Fruit fly (Drosophila melanogaster) whole organism, embryonic: ENCODE measurements around the gene CG6785.

ENCODE experiments used
- B-H2 ChIP-seq: fragments of 200-800 bp; sonication (Bioruptor generic); optimal IDR thresholded peaks from 2 replicates; lab custom pipeline; 2018; ENCODE audit warnings: missing biosample characterization, mild to moderate bottlenecking, missing genetic modification characterization
- CG4328 ChIP-seq: fragments of 200-800 bp; sonication (Bioruptor generic); optimal IDR thresholded peaks from 3 replicates; lab custom pipeline; 2017; ENCODE audit warnings: missing biosample characterization, missing genetic modification reagents, missing genetic modification characterization
- CG7556 ChIP-seq: fragments of 200-800 bp; sonication (Bioruptor generic); optimal IDR thresholded peaks from 2 replicates; lab custom pipeline; 2017; ENCODE audit warnings: missing biosample characterization, mild to moderate bottlenecking, missing genetic modification characterization
- CG8478 ChIP-seq: fragments of >200 bp; optimal IDR thresholded peaks from 2 replicates; lab custom pipeline; 2018
- HLH3B ChIP-seq: fragments of 200-800 bp; sonication (Bioruptor generic); IDR thresholded peaks from 2 replicates; pipeline ENCODE4 v1.3.6; 2022; ENCODE audit warnings: missing biosample characterization, missing genetic modification characterization
- Lhr ChIP-seq: fragments of 200-800 bp; sonication (Bioruptor generic); optimal IDR thresholded peaks from 3 replicates; lab custom pipeline; 2017; ENCODE audit warnings: mild to moderate bottlenecking, missing biosample characterization, missing genetic modification reagents, missing genetic modification characterization
- ato ChIP-seq: fragments of 200-800 bp; sonication (Bioruptor generic); IDR thresholded peaks from 2 replicates; pipeline ENCODE4 v1.3.6; 2022; ENCODE audit warnings: missing biosample characterization, missing genetic modification characterization; ENCODE audit not compliant: partially characterized antibody
- br ChIP-seq: fragments of >200 bp; optimal IDR thresholded peaks from 2 replicates; lab custom pipeline; 2017
- caup ChIP-seq: fragments of 200-800 bp; sonication (Bioruptor generic); optimal IDR thresholded peaks from 3 replicates; lab custom pipeline; 2017; ENCODE audit warnings: missing biosample characterization, mild to moderate bottlenecking, missing genetic modification characterization, moderate library complexity; ENCODE audit not compliant: severe bottlenecking
- dm ChIP-seq: fragments of 200-800 bp; sonication (Bioruptor generic); optimal IDR thresholded peaks from 3 replicates; lab custom pipeline; 2016; ENCODE audit warnings: missing biosample characterization, missing genetic modification characterization
- exex ChIP-seq: fragments of 200-800 bp; sonication (Bioruptor generic); optimal IDR thresholded peaks from 4 replicates; lab custom pipeline; 2018; ENCODE audit warnings: missing biosample characterization, mild to moderate bottlenecking, missing genetic modification characterization, moderate library complexity
- nau ChIP-seq: fragments of 200-800 bp; sonication (Bioruptor generic); optimal IDR thresholded peaks from 3 replicates; lab custom pipeline; 2017; ENCODE audit warnings: missing biosample characterization, mild to moderate bottlenecking, missing genetic modification characterization, missing genetic modification reagents
- org-1 ChIP-seq: fragments of 200-800 bp; sonication (Bioruptor generic); optimal IDR thresholded peaks from 2 replicates; lab custom pipeline; 2017; ENCODE audit warnings: missing biosample characterization, missing genetic modification characterization

DNA sequence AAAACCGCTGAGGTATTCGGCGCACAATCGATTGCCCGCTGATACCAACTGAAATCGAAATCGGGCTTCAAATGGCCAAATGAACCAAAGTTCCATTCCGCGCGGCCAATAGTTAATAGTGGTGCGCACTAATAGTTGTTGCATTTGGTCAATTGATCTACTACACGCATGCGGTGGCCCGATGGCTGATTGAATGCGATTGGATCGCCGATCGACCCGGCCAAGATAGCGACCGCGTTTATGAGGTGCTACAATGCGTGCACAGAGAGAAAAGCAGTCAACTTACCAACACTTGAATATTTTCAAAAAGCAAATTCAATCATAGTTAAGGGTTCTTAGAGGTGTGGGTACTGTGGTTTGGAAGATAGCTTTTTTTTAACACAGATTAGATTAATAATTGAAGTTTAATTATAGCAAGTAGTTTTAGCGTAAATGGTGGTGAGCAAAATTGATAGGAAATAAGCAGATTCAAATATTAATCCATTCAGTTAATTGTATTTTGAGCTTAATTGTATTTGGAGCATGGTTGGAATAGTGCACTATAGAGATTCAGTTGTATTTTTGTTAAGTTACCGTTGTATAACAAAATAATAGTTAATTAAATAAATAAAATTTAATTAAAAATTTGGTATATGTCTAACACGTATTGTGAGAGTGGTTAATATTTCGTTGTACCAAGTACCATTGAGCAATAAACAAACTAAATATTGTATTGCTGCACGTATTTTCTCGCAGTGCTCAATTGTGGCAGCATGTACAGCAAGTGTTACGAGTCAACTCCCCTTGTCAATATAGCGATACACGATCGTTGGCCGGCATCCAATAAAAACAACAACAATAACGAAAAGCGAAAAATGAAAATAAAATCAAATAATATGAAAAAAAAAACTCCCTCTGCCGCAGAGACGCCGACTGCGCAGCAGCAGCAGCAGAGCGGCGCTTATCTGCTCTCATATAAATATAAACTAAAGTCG lies 18.3 kb downstream of the CG6785 start:
- TF ChIP-seq nau (GFP tag; lab: Kevin White, UChicago) (no peak), CG7556 (GFP tag; lab: Kevin White, UChicago) (peak; percentile 88), caup (no peak), HLH3B (no peak), org-1 (peak; percentile 63), dm (GFP tag; lab: Kevin White, UChicago) (peak; percentile 35), CG8478 (lab: Kevin White, UChicago) (no peak), ato (GFP tag; lab: Robert Waterston, UW) (no peak), CG4328 (peak; percentile 34), exex (peak; percentile 52), Lhr (peak; percentile 8), B-H2 (no peak), br (lab: Kevin White, UChicago) (no peak)
